Fruit fly (Drosophila melanogaster) whole organism, embryonic: ENCODE measurements around the gene CG14401.

Experiments used
- ATbp ChIP-seq: fragments of 200-800 bp; sonication (Bioruptor generic); optimal IDR thresholded peaks from 2 replicates; lab custom pipeline; 2017; ENCODE audit warnings: missing biosample characterization, mild to moderate bottlenecking, missing genetic modification characterization, missing genetic modification reagents
- Adf1 ChIP-seq: fragments of 200-800 bp; sonication (Bioruptor generic); IDR thresholded peaks from 2 replicates; pipeline ENCODE4 v1.3.6; 2022; ENCODE audit warnings: missing biosample characterization, missing genetic modification characterization
- BtbVII ChIP-seq: fragments of 200-800 bp; sonication (Bioruptor generic); optimal IDR thresholded peaks from 3 replicates; lab custom pipeline; 2017; ENCODE audit warnings: missing biosample characterization, mild to moderate bottlenecking, missing genetic modification characterization
- CG1024 ChIP-seq: fragments of 200-800 bp; sonication (Bioruptor generic); IDR thresholded peaks from 2 replicates; pipeline ENCODE4 v1.3.6; 2022; ENCODE audit warnings: missing biosample characterization, missing genetic modification characterization
- CG10366 ChIP-seq: fragments of 200-800 bp; sonication (Bioruptor generic); IDR thresholded peaks from 2 replicates; pipeline ENCODE4 v1.3.6; 2022; ENCODE audit warnings: missing biosample characterization, missing genetic modification characterization
- CG12104 ChIP-seq: fragments of 200-800 bp; sonication (Bioruptor generic); optimal IDR thresholded peaks from 3 replicates; lab custom pipeline; 2016; ENCODE audit warnings: missing biosample characterization, missing genetic modification characterization
- CG13296 ChIP-seq: fragments of 200-800 bp; sonication (Bioruptor generic); optimal IDR thresholded peaks from 3 replicates; lab custom pipeline; 2018; ENCODE audit warnings: missing biosample characterization, mild to moderate bottlenecking, missing genetic modification characterization
- CG1603 ChIP-seq: fragments of 200-800 bp; sonication (Bioruptor generic); optimal IDR thresholded peaks from 2 replicates; lab custom pipeline; 2019; ENCODE audit warnings: missing biosample characterization, mild to moderate bottlenecking, missing genetic modification characterization, moderate library complexity
- CG17568 ChIP-seq: fragments of 200-800 bp; sonication (Bioruptor generic); optimal IDR thresholded peaks from 2 replicates; lab custom pipeline; 2018; ENCODE audit warnings: missing biosample characterization, mild to moderate bottlenecking, missing genetic modification characterization, moderate library complexity
- CG17912 ChIP-seq: fragments of 200-800 bp; sonication (Bioruptor generic); optimal IDR thresholded peaks from 2 replicates; lab custom pipeline; 2018; ENCODE audit warnings: missing biosample characterization, mild to moderate bottlenecking, missing genetic modification characterization
- CG18619 ChIP-seq: fragments of 200-800 bp; sonication (Bioruptor generic); optimal IDR thresholded peaks from 3 replicates; lab custom pipeline; 2017; ENCODE audit warnings: missing biosample characterization, mild to moderate bottlenecking, missing genetic modification characterization
- CG3065 ChIP-seq: fragments of 200-800 bp; sonication (Bioruptor generic); optimal IDR thresholded peaks from 2 replicates; lab custom pipeline; 2016; ENCODE audit warnings: missing biosample characterization, missing genetic modification characterization
- CG4424 ChIP-seq: fragments of 200-800 bp; sonication (Bioruptor generic); optimal IDR thresholded peaks from 3 replicates; lab custom pipeline; 2016; ENCODE audit warnings: missing biosample characterization, missing genetic modification characterization
- CG6765 ChIP-seq: fragments of 200-800 bp; sonication (Bioruptor generic); optimal IDR thresholded peaks from 3 replicates; lab custom pipeline; 2017; ENCODE audit warnings: missing biosample characterization, mild to moderate bottlenecking, missing genetic modification characterization
- CG7745 ChIP-seq: fragments of 200-800 bp; sonication (Bioruptor generic); optimal IDR thresholded peaks from 2 replicates; lab custom pipeline; 2018; ENCODE audit warnings: missing biosample characterization, mild to moderate bottlenecking, missing genetic modification characterization, moderate library complexity
- CG8388 ChIP-seq: fragments of 200-800 bp; sonication (Bioruptor generic); optimal IDR thresholded peaks from 2 replicates; lab custom pipeline; 2019; ENCODE audit warnings: missing biosample characterization, mild to moderate bottlenecking, missing genetic modification characterization, moderate library complexity
- CHES-1-like ChIP-seq: fragments of 200-800 bp; sonication (Bioruptor generic); optimal IDR thresholded peaks from 2 replicates; lab custom pipeline; 2016; ENCODE audit warnings: missing biosample characterization, missing genetic modification characterization
- Dfd ChIP-seq, 2 experiments: fragments of >200 bp; optimal IDR thresholded peaks; 2 replicates each; lab custom pipeline; 2017; ENCODE audit warnings: missing biosample characterization in 2 of 2, missing genetic modification characterization in 2 of 2
- Eip74EF ChIP-seq, 2 experiments: fragments of 200-800 bp in 1 of 2; fragments of >200 bp in 1 of 2; sonication (Bioruptor generic) in 1 of 2; optimal IDR thresholded peaks; 2 replicates each; lab custom pipeline; 2017 to 2019; ENCODE audit warnings: missing biosample characterization in 2 of 2, missing genetic modification characterization in 2 of 2, mild to moderate bottlenecking in 1 of 2, moderate library complexity in 1 of 2
- HHEX ChIP-seq: fragments of 200-800 bp; sonication (Bioruptor generic); optimal IDR thresholded peaks from 3 replicates; lab custom pipeline; 2017; ENCODE audit warnings: missing biosample characterization, mild to moderate bottlenecking, missing genetic modification characterization, missing genetic modification reagents
- HLHmδ ChIP-seq: fragments of 200-800 bp; sonication (Bioruptor generic); optimal IDR thresholded peaks from 2 replicates; lab custom pipeline; 2018; ENCODE audit warnings: missing biosample characterization, mild to moderate bottlenecking, missing genetic modification characterization, moderate library complexity
- Hr39 ChIP-seq: fragments of >200 bp; optimal IDR thresholded peaks from 2 replicates; lab custom pipeline; 2017
- PHDP ChIP-seq: fragments of 200-800 bp; sonication (Bioruptor generic); optimal IDR thresholded peaks from 3 replicates; lab custom pipeline; 2018; ENCODE audit warnings: missing biosample characterization, mild to moderate bottlenecking, missing genetic modification characterization, moderate library complexity
- Side ChIP-seq: fragments of 200-800 bp; sonication (Bioruptor generic); optimal IDR thresholded peaks from 2 replicates; lab custom pipeline; 2016; ENCODE audit warnings: missing biosample characterization, missing genetic modification characterization
- Six4 ChIP-seq: fragments of 200-800 bp; sonication (Bioruptor generic); optimal IDR thresholded peaks from 2 replicates; lab custom pipeline; 2016; ENCODE audit warnings: missing biosample characterization, missing genetic modification characterization
- Ssrp ChIP-seq: fragments of 200-800 bp; sonication (Bioruptor generic); optimal IDR thresholded peaks from 2 replicates; lab custom pipeline; 2018; ENCODE audit warnings: missing biosample characterization, mild to moderate bottlenecking, missing genetic modification characterization, moderate library complexity
- Xrp1 ChIP-seq: fragments of 200-800 bp; sonication (Bioruptor generic); IDR thresholded peaks from 2 replicates; pipeline ENCODE4 v1.3.6; 2022; ENCODE audit warnings: missing biosample characterization, missing genetic modification characterization
- amos ChIP-seq: fragments of 200-800 bp; sonication (Bioruptor generic); IDR thresholded peaks from 2 replicates; pipeline ENCODE4 v1.3.6; 2022; ENCODE audit warnings: missing biosample characterization, missing genetic modification characterization; ENCODE audit not compliant: partially characterized antibody
- az2 ChIP-seq: fragments of 200-800 bp; sonication (Bioruptor generic); optimal IDR thresholded peaks from 3 replicates; lab custom pipeline; 2016; ENCODE audit warnings: missing biosample characterization, missing genetic modification characterization
- cato ChIP-seq: fragments of 200-800 bp; sonication (Bioruptor generic); optimal IDR thresholded peaks from 2 replicates; lab custom pipeline; 2016; ENCODE audit warnings: missing biosample characterization, missing genetic modification characterization, borderline replicate concordance
- chm ChIP-seq: fragments of 200-800 bp; sonication (Bioruptor generic); IDR thresholded peaks from 2 replicates; pipeline ENCODE4 v1.3.6; 2022; ENCODE audit warnings: missing biosample characterization, missing genetic modification characterization
- ftz-f1 ChIP-seq: fragments of 200-800 bp; sonication (Bioruptor generic); optimal IDR thresholded peaks from 2 replicates; lab custom pipeline; 2016; ENCODE audit warnings: missing biosample characterization, missing genetic modification characterization
- gem ChIP-seq: fragments of 200-800 bp; sonication (Bioruptor generic); optimal IDR thresholded peaks from 2 replicates; lab custom pipeline; 2019; ENCODE audit warnings: missing biosample characterization, mild to moderate bottlenecking, missing genetic modification characterization, moderate library complexity
- h ChIP-seq: fragments of >200 bp; optimal IDR thresholded peaks from 2 replicates; lab custom pipeline; 2017
- hbn ChIP-seq: fragments of 200-800 bp; sonication (Bioruptor generic); IDR thresholded peaks from 2 replicates; pipeline ENCODE4 v1.3.6; 2022; ENCODE audit warnings: missing biosample characterization, missing genetic modification characterization; ENCODE audit not compliant: partially characterized antibody
- jumu ChIP-seq: fragments of 200-800 bp; sonication (Bioruptor generic); optimal IDR thresholded peaks from 3 replicates; lab custom pipeline; 2016; ENCODE audit warnings: missing biosample characterization, missing genetic modification characterization
- lmd ChIP-seq: fragments of 200-800 bp; sonication (Bioruptor generic); IDR thresholded peaks from 2 replicates; pipeline ENCODE4 v1.3.6; 2022; ENCODE audit warnings: missing biosample characterization, missing genetic modification characterization
- nerfin-2 ChIP-seq: fragments of 200-800 bp; sonication (Bioruptor generic); IDR thresholded peaks from 2 replicates; pipeline ENCODE4 v1.3.6; 2022; ENCODE audit warnings: missing biosample characterization, missing genetic modification characterization; ENCODE audit not compliant: partially characterized antibody
- pho ChIP-seq: fragments of 200-800 bp; sonication (Bioruptor generic); optimal IDR thresholded peaks from 2 replicates; lab custom pipeline; 2016; ENCODE audit warnings: missing biosample characterization, missing genetic modification characterization
- pita ChIP-seq: fragments of 200-800 bp; sonication (Bioruptor generic); optimal IDR thresholded peaks from 2 replicates; lab custom pipeline; 2017; ENCODE audit warnings: missing biosample characterization, mild to moderate bottlenecking, missing genetic modification characterization
- schlank ChIP-seq: fragments of 200-800 bp; sonication (Bioruptor generic); optimal IDR thresholded peaks from 2 replicates; lab custom pipeline; 2018; ENCODE audit warnings: missing biosample characterization, mild to moderate bottlenecking, missing genetic modification characterization
- seq ChIP-seq: fragments of 200-800 bp; sonication (Bioruptor generic); IDR thresholded peaks from 2 replicates; pipeline ENCODE4 v1.3.6; 2022; ENCODE audit warnings: missing biosample characterization, missing genetic modification characterization
- shn ChIP-seq: fragments of 200-800 bp; sonication (Bioruptor generic); optimal IDR thresholded peaks from 3 replicates; lab custom pipeline; 2016; ENCODE audit warnings: missing biosample characterization, missing genetic modification characterization
- sima ChIP-seq: fragments of 200-800 bp; sonication (Bioruptor generic); optimal IDR thresholded peaks from 2 replicates; lab custom pipeline; 2016; ENCODE audit warnings: missing biosample characterization, missing genetic modification characterization
- sisA ChIP-seq: fragments of 200-800 bp; sonication (Bioruptor generic); IDR thresholded peaks from 2 replicates; pipeline ENCODE4 v1.3.6; 2022; ENCODE audit warnings: missing biosample characterization, missing genetic modification characterization
- tgo ChIP-seq: fragments of 200-800 bp; sonication (Bioruptor generic); IDR thresholded peaks from 3 replicates; pipeline ENCODE4 v1.3.6; 2022; ENCODE audit warnings: missing biosample characterization, missing genetic modification characterization
- toy ChIP-seq: fragments of 200-800 bp; sonication (Bioruptor generic); IDR thresholded peaks from 2 replicates; pipeline ENCODE4 v1.3.6; 2022; ENCODE audit warnings: missing biosample characterization, missing genetic modification characterization
- trem ChIP-seq: fragments of 200-800 bp; optimal IDR thresholded peaks from 3 replicates; lab custom pipeline; 2019; ENCODE audit warnings: missing biosample characterization, mild to moderate bottlenecking, missing genetic modification characterization, moderate library complexity
- vvl ChIP-seq: fragments of 200-800 bp; sonication (Bioruptor generic); IDR thresholded peaks from 2 replicates; pipeline ENCODE4 v1.3.6; 2022; ENCODE audit warnings: missing biosample characterization, missing genetic modification characterization
- zen2 ChIP-seq: fragments of 200-800 bp; sonication (Bioruptor generic); IDR thresholded peaks from 3 replicates; pipeline ENCODE4 v1.3.6; 2022; ENCODE audit warnings: missing biosample characterization, missing genetic modification characterization; ENCODE audit not compliant: partially characterized antibody
- zf30C ChIP-seq: fragments of 200-800 bp; sonication (Bioruptor generic); optimal IDR thresholded peaks from 3 replicates; lab custom pipeline; 2018; ENCODE audit warnings: missing biosample characterization, mild to moderate bottlenecking, missing genetic modification characterization
- zfh1 ChIP-seq: fragments of 200-800 bp; sonication (Bioruptor generic); IDR thresholded peaks from 3 replicates; pipeline ENCODE4 v1.3.6; 2022; ENCODE audit warnings: missing biosample characterization, missing genetic modification characterization

Gene CG14401

dm6 chr2L:20915224-20915623 is 45.6 kb downstream of the CG14401 start (continued):
- TF ChIP-seq Eip74EF (GFP tag; optimal IDR thresholded peaks at IDR 0.05; lab: Kevin White, UChicago) (no peak), schlank (tag; lab: Kevin White, UChicago) (no peak), cato (GFP tag; lab: Kevin White, UChicago) (no peak), Hr39 (lab: Kevin White, UChicago) (no peak), hbn (GFP tag; lab: Robert Waterston, UW) (no peak), BtbVII (GFP tag; lab: Kevin White, UChicago) (no peak), sisA (peak; percentile 29; the same call in 1 of the 2 replicates), CG13296 (GFP tag; lab: Kevin White, UChicago) (no peak), CG18619 (GFP tag; lab: Kevin White, UChicago) (peak; percentile 25), seq (GFP tag; lab: Robert Waterston, UW) (peak; percentile 62), Dfd (GFP tag; optimal IDR thresholded peaks at IDR 0.05; lab: Kevin White, UChicago) (no peak), trem (tag; lab: Kevin White, UChicago) (no peak), zf30C (GFP tag; lab: Kevin White, UChicago) (no peak), CHES-1-like (GFP tag; lab: Kevin White, UChicago) (no peak), CG12104 (peak; percentile 32), nerfin-2 (no peak), sima (GFP tag; lab: Kevin White, UChicago) (no peak), CG8388 (GFP tag; lab: Kevin White, UChicago) (peak; percentile 46), vvl (GFP tag; lab: Robert Waterston, UW) (peak; percentile 60), CG10366 (GFP tag; lab: Robert Waterston, UW) (peak; percentile 56), CG7745 (no peak), Xrp1 (GFP tag; lab: Robert Waterston, UW) (peak; percentile 50; the same call in 1 of the 2 replicates), az2 (GFP tag; lab: Kevin White, UChicago) (peak; percentile 15), CG4424 (GFP tag; lab: Kevin White, UChicago) (peak; percentile 30), HHEX (GFP tag; lab: Kevin White, UChicago) (no peak), PHDP (tag; lab: Kevin White, UChicago) (no peak), lmd (GFP tag; lab: Robert Waterston, UW) (peak; percentile 33; the same call in 1 of the 2 replicates), Adf1 (GFP tag; lab: Robert Waterston, UW) (no peak), Six4 (GFP tag; lab: Kevin White, UChicago) (peak; percentile 30), toy (GFP tag; lab: Robert Waterston, UW) (no peak), shn (GFP tag; lab: Kevin White, UChicago) (no peak), jumu (GFP tag; lab: Kevin White, UChicago) (no peak), Ssrp (tag; lab: Kevin White, UChicago) (peak; percentile 37), Side (no peak), zfh1 (GFP tag; lab: Robert Waterston, UW) (peak; percentile 51; the same call in 1 of the 3 replicates), ATbp (GFP tag; lab: Kevin White, UChicago) (peak; percentile 8), h (lab: Kevin White, UChicago) (no peak), zen2 (GFP tag; lab: Robert Waterston, UW) (no peak), CG17912 (no peak), pho (GFP tag; lab: Kevin White, UChicago) (no peak), CG17568 (GFP tag; lab: Kevin White, UChicago) (no peak), CG1603 (tag; lab: Kevin White, UChicago) (peak; percentile 24), CG3065 (GFP tag; lab: Kevin White, UChicago) (no peak), amos (GFP tag; lab: Robert Waterston, UW) (no peak), tgo (GFP tag; lab: Robert Waterston, UW) (peak; percentile 58; the same call in 2 of the 3 replicates), chm (GFP tag; lab: Robert Waterston, UW) (peak; percentile 16; the same call in 1 of the 2 replicates), CG1024 (GFP tag; lab: Robert Waterston, UW) (no peak), gem (tag; lab: Kevin White, UChicago) (peak; percentile 69), ftz-f1 (GFP tag; lab: Kevin White, UChicago) (no peak), CG6765 (GFP tag; lab: Kevin White, UChicago) (no peak), pita (GFP tag; lab: Kevin White, UChicago) (no peak), HLHmδ (GFP tag; lab: Kevin White, UChicago) (no peak)
